ENCODE assay signal across 8 worm cellular contexts in the genomic region with DNA sequence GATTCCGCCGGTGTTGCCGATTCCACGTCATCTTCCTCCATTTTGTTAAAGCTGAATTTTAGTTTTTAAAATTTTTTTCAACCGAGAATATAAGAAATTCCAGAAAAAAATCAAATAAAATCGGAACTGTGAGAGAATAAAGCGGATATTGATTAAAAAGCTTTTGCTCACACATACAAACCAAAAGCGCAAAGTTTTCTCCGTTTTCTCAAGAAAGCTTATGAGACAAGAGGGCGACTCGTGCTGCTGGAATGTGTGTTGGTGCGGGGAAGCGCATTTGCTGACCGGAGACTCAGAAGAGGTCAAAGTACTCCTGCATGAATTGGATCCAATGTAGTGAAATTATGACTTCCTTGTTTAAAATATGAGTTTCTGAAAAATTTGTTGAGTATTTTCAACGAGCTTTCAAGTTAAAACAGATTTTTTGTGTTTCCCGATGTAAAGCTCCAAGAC.
TF ChIP-seq lines count a peak whose summit lies in the region.

A gene (minus strand): TSS at position 51 of the 453 bp plus-strand sequence.

TF ChIP-seq in whole organism, L1 larva, 84 proteins besides CTCF, POLR2A, EP300 and RAD21 (continues in another document):
- TF ChIP-seq blmp-1 (tag; optimal IDR thresholded peaks at IDR 0.05; lab: Kevin White, UChicago) (peak; percentile 21), mep-1 (tag; optimal IDR thresholded peaks at IDR 0.05; lab: Kevin White, UChicago) (peak; percentile 27), unc-130 (tag; optimal IDR thresholded peaks at IDR 0.05; lab: Kevin White, UChicago) (no peak), nhr-71 (tag; optimal IDR thresholded peaks at IDR 0.05; lab: Kevin White, UChicago) (peak; percentile 20), lin-14 (GFP tag; optimal IDR thresholded peaks at IDR 0.05; lab: Kevin White, UChicago) (no peak), lsy-2 (tag; optimal IDR thresholded peaks at IDR 0.05; lab: Kevin White, UChicago) (peak in 1 of 2 experiments; percentile 46), lin-39 (tag; optimal IDR thresholded peaks at IDR 0.05; lab: Kevin White, UChicago) (no peak), nhr-77 (tag; optimal IDR thresholded peaks at IDR 0.05; lab: Kevin White, UChicago) (no peak), ceh-88 (GFP tag; IDR thresholded peaks at IDR 0.05; lab: Robert Waterston, UW) (no peak), fkh-4 (tag; optimal IDR thresholded peaks at IDR 0.05; lab: Kevin White, UChicago; ENCODE audit: borderline replicate concordance) (no peak), nhr-12 (tag; optimal IDR thresholded peaks at IDR 0.05; lab: Kevin White, UChicago) (no peak)

TF ChIP-seq in whole organism, L2 larva, 48 proteins besides CTCF, POLR2A, EP300 and RAD21 (continues in another document):
- peak; percentile 48 for TF ChIP-seq nhr-129 (tag; optimal IDR thresholded peaks at IDR 0.05; lab: Kevin White, UChicago)
- TF ChIP-seq lin-11 (tag; optimal IDR thresholded peaks at IDR 0.05; lab: Kevin White, UChicago) = peak; percentile 1
- TF ChIP-seq skn-1 (tag; optimal IDR thresholded peaks at IDR 0.05; lab: Kevin White, UChicago) = no peak
- TF ChIP-seq ztf-11 (tag; optimal IDR thresholded peaks at IDR 0.05; lab: Kevin White, UChicago) = no peak
- TF ChIP-seq fos-1 (tag; optimal IDR thresholded peaks at IDR 0.05; lab: Kevin White, UChicago) = peak; percentile 15
- peak in 1 of 2 experiments; percentile 49 for TF ChIP-seq lsy-2 (tag; optimal IDR thresholded peaks at IDR 0.05; lab: Kevin White, UChicago)
- peak; percentile 35 for TF ChIP-seq unc-55 (GFP tag; optimal IDR thresholded peaks at IDR 0.05; lab: Kevin White, UChicago)
- TF ChIP-seq lin-13 (GFP tag; optimal IDR thresholded peaks at IDR 0.05; lab: Kevin White, UChicago) = no peak
- no peak for TF ChIP-seq zag-1 (tag; optimal IDR thresholded peaks at IDR 0.05; lab: Kevin White, UChicago)
- TF ChIP-seq Y55F3AM.14 (GFP tag; optimal IDR thresholded peaks at IDR 0.05; lab: Kevin White, UChicago) = no peak
- no peak for TF ChIP-seq nhr-21 (tag; optimal IDR thresholded peaks at IDR 0.05; lab: Kevin White, UChicago)

TF ChIP-seq in whole organism, L3 larva, 47 proteins besides CTCF, POLR2A, EP300 and RAD21 (continues in another document):
- TF ChIP-seq ZK546.5 (tag; optimal IDR thresholded peaks at IDR 0.05; lab: Kevin White, UChicago) = no peak
- peak; percentile 16 for TF ChIP-seq pqm-1 (tag; optimal IDR thresholded peaks at IDR 0.05; lab: Kevin White, UChicago)
- peak; percentile 44 for TF ChIP-seq nfya-1 (tag; optimal IDR thresholded peaks at IDR 0.05; lab: Kevin White, UChicago; ENCODE audit: insufficient read depth)
- no peak for TF ChIP-seq aly-2 (tag; optimal IDR thresholded peaks at IDR 0.05; lab: Kevin White, UChicago)
- TF ChIP-seq nhr-23 (tag; optimal IDR thresholded peaks at IDR 0.05; lab: Kevin White, UChicago) = peak; percentile 13
- TF ChIP-seq mml-1 (tag; optimal IDR thresholded peaks at IDR 0.05; lab: Kevin White, UChicago) = no peak
- no peak for TF ChIP-seq eor-1 (tag; optimal IDR thresholded peaks at IDR 0.05; lab: Kevin White, UChicago)
- TF ChIP-seq nhr-76 (tag; optimal IDR thresholded peaks at IDR 0.05; lab: Kevin White, UChicago) = no peak
- peak; percentile 63 for TF ChIP-seq lin-15B (tag; optimal IDR thresholded peaks at IDR 0.05; lab: Kevin White, UChicago)
- TF ChIP-seq unc-62 (GFP tag; optimal IDR thresholded peaks at IDR 0.05; lab: Kevin White, UChicago) = no peak
- peak; percentile 51 for TF ChIP-seq pha-4 (tag; optimal IDR thresholded peaks at IDR 0.05; lab: Kevin White, UChicago)

TF ChIP-seq in whole organism, L4 larva, 104 proteins besides CTCF, POLR2A, EP300 and RAD21 (continues in another document):
- TF ChIP-seq dpl-1 (GFP tag; optimal IDR thresholded peaks at IDR 0.05; lab: Kevin White, UChicago) (peak; percentile 27), daf-19 (GFP tag; conservative IDR thresholded peaks at IDR 0.05; lab: Robert Waterston, UW) (no peak), dve-1 (tag; optimal IDR thresholded peaks at IDR 0.05; lab: Kevin White, UChicago; ENCODE audit: insufficient read depth) (peak; percentile 27), madf-5 (GFP tag; IDR thresholded peaks at IDR 0.05; lab: Robert Waterston, UW) (no peak), snpc-4 (tag; optimal IDR thresholded peaks at IDR 0.05; lab: Kevin White, UChicago) (no peak), mxl-3 (GFP tag; optimal IDR thresholded peaks at IDR 0.05; lab: Kevin White, UChicago) (peak; percentile 41), lim-7 (GFP tag; IDR thresholded peaks at IDR 0.05; lab: Robert Waterston, UW) (0 out of 2 replicates have a peak, but pooled peaks have one; percentile 48), nhr-11 (tag; optimal IDR thresholded peaks at IDR 0.05; lab: Kevin White, UChicago) (peak; percentile 21), lsy-2 (tag; optimal IDR thresholded peaks at IDR 0.05; lab: Kevin White, UChicago) (peak in 1 of 2 experiments; percentile 32), hlh-30 (tag; optimal IDR thresholded peaks at IDR 0.05; lab: Kevin White, UChicago; ENCODE audit: insufficient read depth) (peak; percentile 83)

TF ChIP-seq in whole organism, early embryonic, 17 proteins besides CTCF, POLR2A, EP300 and RAD21:
- TF ChIP-seq tbx-11 (GFP tag; IDR thresholded peaks at IDR 0.05; lab: Robert Waterston, UW) (no peak), hmg-4 (GFP tag; optimal IDR thresholded peaks at IDR 0.05; lab: Kevin White, UChicago) (peak; percentile 18), ceh-36 (tag; optimal IDR thresholded peaks at IDR 0.05; lab: Kevin White, UChicago) (no peak)

TF ChIP-seq in whole organism, late embryonic, 69 proteins besides CTCF, POLR2A, EP300 and RAD21:
- TF ChIP-seq nfya-1 (tag; optimal IDR thresholded peaks at IDR 0.05; lab: Kevin White, UChicago) = peak; percentile 2
- TF ChIP-seq dve-1 (tag; optimal IDR thresholded peaks at IDR 0.05; lab: Kevin White, UChicago) = no peak

TF ChIP-seq in whole organism, mixed stage, embryonic, 35 proteins besides CTCF, POLR2A, EP300 and RAD21:
- TF ChIP-seq ham-2 (GFP tag; optimal IDR thresholded peaks at IDR 0.05; lab: Kevin White, UChicago) = no peak
- peak; percentile 31 for TF ChIP-seq lsy-2 (tag; optimal IDR thresholded peaks at IDR 0.05; lab: Kevin White, UChicago)
- no peak for TF ChIP-seq unc-120 (tag; optimal IDR thresholded peaks at IDR 0.05; lab: Kevin White, UChicago; ENCODE audit: poor library complexity, severe bottlenecking)
TF ChIP-seq in whole organism, mixed stage, embryonic: peak in this region for 1.

TF ChIP-seq in whole organism, young adult, 124 proteins besides CTCF, POLR2A, EP300 and RAD21:
- no peak for TF ChIP-seq F52B5.7 (tag; optimal IDR thresholded peaks at IDR 0.05; lab: Kevin White, UChicago)
- TF ChIP-seq cebp-1 (GFP tag; IDR thresholded peaks at IDR 0.05; lab: Robert Waterston, UW) = no peak
- no peak for TF ChIP-seq cebp-1 (tag; optimal IDR thresholded peaks at IDR 0.05; lab: Kevin White, UChicago)
- TF ChIP-seq F33H1.4 (GFP tag; IDR thresholded peaks at IDR 0.05; lab: Robert Waterston, UW) = no peak
- no peak for TF ChIP-seq xnd-1 (tag; optimal IDR thresholded peaks at IDR 0.05; lab: Kevin White, UChicago)
- TF ChIP-seq zfh-2 (GFP tag; conservative IDR thresholded peaks at IDR 0.05; lab: Robert Waterston, UW) = no peak
- TF ChIP-seq ceh-91 (GFP tag; IDR thresholded peaks at IDR 0.05; lab: Robert Waterston, UW) = no peak
- no peak for TF ChIP-seq chd-7 (tag; optimal IDR thresholded peaks at IDR 0.05; lab: Kevin White, UChicago)
- peak; percentile 11 for TF ChIP-seq pha-4 (tag; optimal IDR thresholded peaks at IDR 0.05; lab: Kevin White, UChicago)
- TF ChIP-seq attf-5 (GFP tag; optimal IDR thresholded peaks at IDR 0.05; lab: Kevin White, UChicago) = peak; percentile 52
- peak; percentile 56 for TF ChIP-seq mcd-1 (GFP tag; IDR thresholded peaks at IDR 0.05; lab: Robert Waterston, UW)
- TF ChIP-seq tlf-1 (GFP tag; optimal IDR thresholded peaks at IDR 0.05; lab: Kevin White, UChicago) = no peak
- TF ChIP-seq nhr-27 (tag; optimal IDR thresholded peaks at IDR 0.05; lab: Kevin White, UChicago) = no peak
- TF ChIP-seq attf-6 (GFP tag; IDR thresholded peaks at IDR 0.05; lab: Robert Waterston, UW) = no peak
- 0 out of 2 replicates have a peak, but pooled peaks have one; percentile 18 for TF ChIP-seq hmg-1.2 (GFP tag; IDR thresholded peaks at IDR 0.05; lab: Robert Waterston, UW)
- no peak for TF ChIP-seq egl-44 (GFP tag; IDR thresholded peaks at IDR 0.05; lab: Robert Waterston, UW)
- no peak for TF ChIP-seq sea-2 (GFP tag; IDR thresholded peaks at IDR 0.05; lab: Robert Waterston, UW)
- no peak for TF ChIP-seq snpc-4 (GFP tag; optimal IDR thresholded peaks at IDR 0.05; lab: Kevin White, UChicago)
- no peak for TF ChIP-seq snpc-4 (tag; optimal IDR thresholded peaks at IDR 0.05; lab: Kevin White, UChicago)
- TF ChIP-seq nhr-80 (tag; optimal IDR thresholded peaks at IDR 0.05; lab: Kevin White, UChicago) = peak; percentile 38
TF ChIP-seq in whole organism, young adult: peak in this region for 5.
